Fruit fly (Drosophila melanogaster) whole organism, prepupa: ENCODE measurements around the gene mthl7.
A peak's percentile ranks its signal among the peaks of the same experiment; 100 is the strongest.

Experiments
- Blimp-1 ChIP-seq: fragments of 200-800 bp; sonication (Bioruptor generic); optimal IDR thresholded peaks from 3 replicates; lab custom pipeline; 2017; ENCODE audit warnings: missing biosample characterization, missing genetic modification characterization, mild to moderate bottlenecking, moderate library complexity, missing genetic modification reagents
- CG10631 ChIP-seq: fragments of 200-800 bp; sonication (Bioruptor generic); optimal IDR thresholded peaks from 2 replicates; lab custom pipeline; 2016; ENCODE audit warnings: missing biosample characterization, missing genetic modification characterization
- CG11762 ChIP-seq: fragments of 200-800 bp; sonication (Bioruptor generic); optimal IDR thresholded peaks from 3 replicates; lab custom pipeline; 2016; ENCODE audit warnings: missing biosample characterization, missing genetic modification characterization; ENCODE audit not compliant: insufficient read depth
- CG15336 ChIP-seq: fragments of 200-800 bp; sonication (Bioruptor generic); IDR thresholded peaks from 2 replicates; pipeline ENCODE4 v1.3.6; 2022; ENCODE audit warnings: missing biosample characterization, missing genetic modification characterization
- CG1621 ChIP-seq: fragments of 200-800 bp; sonication (Bioruptor generic); optimal IDR thresholded peaks from 3 replicates; lab custom pipeline; 2018; ENCODE audit warnings: missing biosample characterization, mild to moderate bottlenecking, missing genetic modification characterization
- CG16779 ChIP-seq: fragments of 200-800 bp; sonication (Bioruptor generic); optimal IDR thresholded peaks from 3 replicates; lab custom pipeline; 2017; ENCODE audit warnings: missing biosample characterization, mild to moderate bottlenecking, missing genetic modification characterization
- CG3032 ChIP-seq: fragments of 200-800 bp; optimal IDR thresholded peaks from 2 replicates; lab custom pipeline; 2019; ENCODE audit warnings: missing biosample characterization, mild to moderate bottlenecking, missing genetic modification characterization, moderate library complexity
- CG31627 ChIP-seq: fragments of 200-800 bp; sonication (Bioruptor generic); optimal IDR thresholded peaks from 3 replicates; lab custom pipeline; 2016; ENCODE audit warnings: missing biosample characterization, missing genetic modification characterization
- CG32006 ChIP-seq: fragments of 200-800 bp; sonication (Bioruptor generic); optimal IDR thresholded peaks from 3 replicates; lab custom pipeline; 2017; ENCODE audit warnings: missing biosample characterization, mild to moderate bottlenecking, missing genetic modification characterization
- CG34406 ChIP-seq: fragments of 200-800 bp; sonication (Bioruptor generic); optimal IDR thresholded peaks from 3 replicates; lab custom pipeline; 2016; ENCODE audit warnings: missing biosample characterization, missing genetic modification characterization
- CG3919 ChIP-seq: fragments of 200-800 bp; sonication (Bioruptor generic); optimal IDR thresholded peaks from 3 replicates; lab custom pipeline; 2016; ENCODE audit warnings: missing biosample characterization, missing genetic modification characterization
- CG6163 ChIP-seq: fragments of 200-800 bp; sonication (Bioruptor generic); IDR thresholded peaks from 3 replicates; pipeline ENCODE4 v1.3.6; 2022; ENCODE audit warnings: missing biosample characterization, missing genetic modification characterization
- CG6792 ChIP-seq: fragments of 200-800 bp; sonication (Bioruptor generic); optimal IDR thresholded peaks from 3 replicates; lab custom pipeline; 2016; ENCODE audit warnings: missing biosample characterization, missing genetic modification characterization
- CG6808 ChIP-seq: fragments of 200-800 bp; sonication (Bioruptor generic); optimal IDR thresholded peaks from 3 replicates; lab custom pipeline; 2017; ENCODE audit warnings: missing biosample characterization, missing genetic modification characterization, mild to moderate bottlenecking, moderate library complexity, missing genetic modification reagents
- CG6854 ChIP-seq: fragments of 200-800 bp; sonication (Bioruptor generic); optimal IDR thresholded peaks from 2 replicates; lab custom pipeline; 2017; ENCODE audit warnings: missing biosample characterization, mild to moderate bottlenecking, missing genetic modification characterization
- CG7368 ChIP-seq: fragments of 200-800 bp; sonication (Bioruptor generic); optimal IDR thresholded peaks from 3 replicates; lab custom pipeline; 2016; ENCODE audit warnings: missing biosample characterization, missing genetic modification characterization
- CG8119 ChIP-seq: fragments of 200-800 bp; sonication (Bioruptor generic); IDR thresholded peaks from 3 replicates; pipeline ENCODE4 v1.3.6; 2022; ENCODE audit warnings: missing biosample characterization, missing genetic modification characterization
- CG8319 ChIP-seq: fragments of 200-800 bp; sonication (Bioruptor generic); optimal IDR thresholded peaks from 3 replicates; lab custom pipeline; 2016; ENCODE audit warnings: missing biosample characterization, missing genetic modification characterization
- CG8632 ChIP-seq: fragments of 200-800 bp; sonication (Bioruptor generic); optimal IDR thresholded peaks from 3 replicates; lab custom pipeline; 2016; ENCODE audit warnings: missing biosample characterization, missing genetic modification characterization
- CG9139 ChIP-seq: fragments of 200-800 bp; sonication (Bioruptor generic); optimal IDR thresholded peaks from 3 replicates; lab custom pipeline; 2017; ENCODE audit warnings: missing biosample characterization, mild to moderate bottlenecking, missing genetic modification characterization
- Eip78C ChIP-seq: fragments of 200-800 bp; sonication (Bioruptor generic); peaks from one replicate; lab custom pipeline; 2016; ENCODE audit warnings: missing biosample characterization, missing genetic modification characterization
- Eip93F ChIP-seq: fragments of 200-800 bp; sonication (Bioruptor generic); optimal IDR thresholded peaks from 2 replicates; lab custom pipeline; 2016; ENCODE audit warnings: missing biosample characterization, mild to moderate bottlenecking, missing genetic modification characterization
- Ets21C ChIP-seq: fragments of 200-800 bp; sonication (Bioruptor generic); optimal IDR thresholded peaks from 3 replicates; lab custom pipeline; 2016; ENCODE audit warnings: missing biosample characterization, missing genetic modification characterization
- Hr38 ChIP-seq: sonication (Bioruptor generic); optimal IDR thresholded peaks from 2 replicates; lab custom pipeline; 2016; ENCODE audit warnings: missing biosample characterization, missing genetic modification characterization
- Hr39 ChIP-seq: fragments of 200-800 bp; sonication (Bioruptor generic); optimal IDR thresholded peaks from 2 replicates; lab custom pipeline; 2016; ENCODE audit warnings: missing biosample characterization, missing genetic modification characterization
- OdsH ChIP-seq: fragments of 200-800 bp; sonication (Bioruptor generic); optimal IDR thresholded peaks from 3 replicates; lab custom pipeline; 2016; ENCODE audit warnings: missing biosample characterization, missing genetic modification characterization
- Sox102F ChIP-seq: fragments of 200-800 bp; sonication (Bioruptor generic); optimal IDR thresholded peaks from 2 replicates; lab custom pipeline; 2016; ENCODE audit warnings: missing biosample characterization, mild to moderate bottlenecking, missing genetic modification characterization
- Sox14 ChIP-seq: fragments of 200-800 bp; sonication (Bioruptor generic); optimal IDR thresholded peaks from 3 replicates; lab custom pipeline; 2016; ENCODE audit warnings: missing biosample characterization, missing genetic modification characterization
- Sox15 ChIP-seq: fragments of 200-800 bp; sonication (Bioruptor generic); optimal IDR thresholded peaks from 3 replicates; lab custom pipeline; 2016; ENCODE audit warnings: missing biosample characterization, missing genetic modification characterization
- achi ChIP-seq: fragments of 200-800 bp; sonication (Bioruptor generic); optimal IDR thresholded peaks from 3 replicates; lab custom pipeline; 2016; ENCODE audit warnings: missing biosample characterization, missing genetic modification characterization
- acj6 ChIP-seq: fragments of 200-800 bp; sonication (Bioruptor generic); optimal IDR thresholded peaks from 3 replicates; lab custom pipeline; 2016; ENCODE audit warnings: missing biosample characterization, missing genetic modification characterization
- cyc ChIP-seq: fragments of 200-800 bp; sonication (Bioruptor generic); optimal IDR thresholded peaks from 3 replicates; lab custom pipeline; 2016; ENCODE audit warnings: missing biosample characterization, missing genetic modification characterization
- dac ChIP-seq: fragments of 200-800 bp; sonication (Bioruptor generic); optimal IDR thresholded peaks from 2 replicates; lab custom pipeline; 2017; ENCODE audit warnings: missing biosample characterization, mild to moderate bottlenecking, missing genetic modification characterization
- dsx ChIP-seq: fragments of 200-800 bp; optimal IDR thresholded peaks from 3 replicates; lab custom pipeline; 2019; ENCODE audit warnings: missing biosample characterization, mild to moderate bottlenecking, missing genetic modification characterization, moderate library complexity; ENCODE audit not compliant: poor library complexity, severe bottlenecking
- esn ChIP-seq: fragments of 200-800 bp; sonication (Bioruptor generic); optimal IDR thresholded peaks from 2 replicates; lab custom pipeline; 2016; ENCODE audit warnings: missing biosample characterization, mild to moderate bottlenecking, missing genetic modification characterization, moderate library complexity
- fd85E ChIP-seq: fragments of 200-800 bp; sonication (Bioruptor generic); optimal IDR thresholded peaks from 3 replicates; lab custom pipeline; 2016; ENCODE audit warnings: missing biosample characterization, missing genetic modification characterization
- fkh ChIP-seq: fragments of 200-800 bp; sonication (Bioruptor generic); optimal IDR thresholded peaks from 3 replicates; lab custom pipeline; 2017; ENCODE audit warnings: missing biosample characterization, mild to moderate bottlenecking, missing genetic modification characterization, moderate library complexity
- lz ChIP-seq: fragments of 200-800 bp; sonication (Bioruptor generic); optimal IDR thresholded peaks from 3 replicates; lab custom pipeline; 2016; ENCODE audit warnings: missing biosample characterization, missing genetic modification characterization
- pdm3 ChIP-seq: fragments of 200-800 bp; sonication (Bioruptor generic); optimal IDR thresholded peaks from 3 replicates; lab custom pipeline; 2016; ENCODE audit warnings: missing biosample characterization, missing genetic modification characterization
- salr ChIP-seq, 2 experiments: fragments of 200-800 bp; sonication (Bioruptor generic); optimal IDR thresholded peaks; 3 replicates each; lab custom pipeline; 2016 to 2018; ENCODE audit warnings: missing biosample characterization in 2 of 2, missing genetic modification characterization in 2 of 2, mild to moderate bottlenecking in 1 of 2
- ss ChIP-seq, 2 experiments: fragments of 200-800 bp; sonication (Bioruptor generic); optimal IDR thresholded peaks; 2 replicates in 1 of 2; 3 replicates in 1 of 2; lab custom pipeline; 2017 to 2018; ENCODE audit warnings: mild to moderate bottlenecking in 2 of 2, missing biosample characterization in 2 of 2, missing genetic modification characterization in 2 of 2, moderate library complexity in 1 of 2
- svp ChIP-seq: fragments of 200-800 bp; sonication (Bioruptor generic); peaks from one replicate; lab custom pipeline; 2016; ENCODE audit warnings: missing biosample characterization, missing genetic modification characterization
- topi ChIP-seq: fragments of 200-800 bp; sonication (Bioruptor generic); optimal IDR thresholded peaks from 3 replicates; lab custom pipeline; 2016; ENCODE audit warnings: missing biosample characterization, missing genetic modification characterization
- vri ChIP-seq: fragments of 200-800 bp; sonication (Bioruptor generic); optimal IDR thresholded peaks from 3 replicates; lab custom pipeline; 2016; ENCODE audit warnings: missing biosample characterization, mild to moderate bottlenecking, missing genetic modification characterization

Gene mthl7

DNA sequence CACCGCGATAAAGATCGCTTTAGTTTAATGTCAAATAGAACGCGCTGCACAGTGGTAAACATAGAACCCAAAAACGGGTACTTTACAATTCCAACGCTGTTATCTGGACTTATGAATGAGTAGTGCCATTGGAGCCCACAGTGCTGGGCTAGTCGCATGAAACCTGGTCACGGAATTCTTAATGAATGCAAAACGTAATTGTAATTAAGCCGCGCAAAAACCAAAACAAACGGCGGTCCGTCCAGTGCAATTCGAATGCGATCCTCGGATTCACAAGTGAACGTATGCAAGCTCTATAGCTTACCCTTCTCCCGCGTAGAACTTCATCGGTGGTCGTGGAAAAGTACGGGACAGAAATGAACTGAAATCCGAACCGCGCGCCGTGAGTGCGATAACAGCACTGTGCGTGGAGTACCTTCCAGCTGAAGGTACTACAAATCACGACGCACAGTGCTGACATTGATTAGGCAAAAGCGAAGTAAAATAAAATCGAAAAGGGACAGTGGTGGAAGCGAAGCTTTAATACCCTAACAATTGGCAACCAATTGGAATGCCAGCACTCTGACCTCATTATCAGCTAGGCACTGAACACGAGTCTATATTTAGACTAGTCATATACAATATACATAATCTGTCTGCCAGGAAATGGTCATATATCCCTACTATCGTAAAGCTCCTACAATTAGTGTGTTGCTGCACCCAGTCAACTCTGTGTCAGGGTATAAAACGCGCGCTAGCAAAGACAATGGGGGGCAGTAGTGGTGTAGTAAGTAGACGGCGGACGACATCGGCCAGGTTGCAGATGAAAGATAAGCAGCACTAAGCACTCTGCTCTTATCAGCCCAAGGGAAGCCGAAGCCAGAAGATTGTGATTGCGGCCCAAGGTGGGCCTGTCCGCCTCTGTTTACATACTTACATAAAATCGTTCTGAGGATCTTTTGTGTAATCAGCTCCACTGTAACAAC, 5.2 kb upstream of the mthl7 start (continued):
- peak; percentile 94 for TF ChIP-seq Eip78C
- peak; percentile 28 for TF ChIP-seq CG31627
- TF ChIP-seq CG1621 (tag; lab: Kevin White, UChicago), result peak; percentile 44
- TF ChIP-seq CG16779 (tag; lab: Kevin White, UChicago), result peak; percentile 55
- peak; percentile 36 for TF ChIP-seq dsx (GFP tag; lab: Kevin White, UChicago)
- peak; percentile 75 for TF ChIP-seq CG32006
- TF ChIP-seq CG34406 (GFP tag; lab: Kevin White, UChicago), result peak; percentile 25
- peak; percentile 46 for TF ChIP-seq CG3032 (tag; lab: Kevin White, UChicago)
- TF ChIP-seq ss (GFP tag; optimal IDR thresholded peaks at IDR 0.05; lab: Kevin White, UChicago), result peak in 1 of 2 experiments; percentile 13
- peak; percentile 45 for TF ChIP-seq CG6808
- TF ChIP-seq OdsH, result peak; percentile 79
- TF ChIP-seq Hr38 (GFP tag; lab: Kevin White, UChicago), result no peak
- peak; percentile 53 for TF ChIP-seq esn (GFP tag; lab: Kevin White, UChicago)
- peak; percentile 77 for TF ChIP-seq svp (GFP tag; lab: Kevin White, UChicago)
- TF ChIP-seq CG6792 (GFP tag; lab: Kevin White, UChicago), result peak; percentile 63
- peak; percentile 21 for TF ChIP-seq Ets21C (GFP tag; lab: Kevin White, UChicago)
- no peak for TF ChIP-seq CG9139
- TF ChIP-seq topi (GFP tag; lab: Kevin White, UChicago), result peak; percentile 53
- no peak for TF ChIP-seq Blimp-1
- TF ChIP-seq pdm3 (GFP tag; lab: Kevin White, UChicago), result peak; percentile 68
- TF ChIP-seq Eip93F (GFP tag; lab: Kevin White, UChicago), result no peak
- TF ChIP-seq Sox102F (GFP tag; lab: Kevin White, UChicago), result no peak
- peak; percentile 60 for TF ChIP-seq Sox15
- peak; percentile 64 for TF ChIP-seq CG7368 (GFP tag; lab: Kevin White, UChicago)
- TF ChIP-seq cyc (GFP tag; lab: Kevin White, UChicago), result peak; percentile 31
- peak; percentile 63; the same call in 2 of the 3 replicates for TF ChIP-seq CG6163 (GFP tag; lab: Robert Waterston, UW)
- peak; percentile 74 for TF ChIP-seq fkh (GFP tag; lab: Kevin White, UChicago)
- TF ChIP-seq CG6854 (GFP tag; lab: Kevin White, UChicago), result no peak

DNA sequence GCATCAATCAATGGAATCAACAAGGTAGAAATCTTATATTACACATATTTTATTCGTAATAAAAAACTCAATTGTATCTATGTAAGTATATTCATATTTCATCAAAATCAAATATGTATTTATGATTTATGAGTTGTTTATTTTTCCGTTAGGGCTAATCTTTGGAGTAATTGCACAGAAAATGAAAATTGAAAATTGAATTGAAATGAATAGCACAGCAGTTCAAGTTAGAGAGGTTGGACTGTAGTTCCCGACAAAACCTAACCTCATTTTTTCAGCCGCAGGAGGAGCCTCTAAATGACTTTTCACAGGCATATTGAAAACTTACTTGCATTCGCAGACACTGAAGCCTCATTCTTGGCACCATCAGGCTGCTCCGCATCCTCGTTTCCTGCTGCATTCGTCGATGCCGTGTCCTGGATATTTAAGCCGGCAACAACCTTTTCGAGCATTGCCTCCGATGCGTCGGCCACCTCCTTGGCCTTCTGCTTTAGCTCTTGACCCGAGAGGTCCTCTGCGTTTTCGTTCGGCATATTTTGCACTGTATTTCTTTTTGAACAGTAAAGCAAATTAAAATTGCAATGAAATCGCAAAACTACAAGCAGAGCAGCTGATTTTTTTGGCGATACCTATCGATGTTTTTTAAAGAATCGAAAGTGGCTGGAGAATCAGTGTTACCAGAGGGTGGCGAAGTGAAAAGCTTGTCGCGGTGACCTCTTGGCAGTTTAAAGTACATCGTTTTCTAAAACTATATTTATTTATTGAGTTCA, 2.3 kb downstream of the mthl7 start, which contains the start of gene Nmt:
TSS of gene Nmt (minus strand) at position 635 of the 770 bp plus-strand sequence.
- TF ChIP-seq CG34406 (GFP tag; lab: Kevin White, UChicago) (peak; percentile 41), CG6792 (GFP tag; lab: Kevin White, UChicago) (peak; percentile 52), CG11762 (no peak), CG16779 (tag; lab: Kevin White, UChicago) (no peak), salr (GFP tag; optimal IDR thresholded peaks at IDR 0.05; lab: Kevin White, UChicago) (peak in 1 of 2 experiments; percentile 24), CG8119 (GFP tag; lab: Robert Waterston, UW) (peak; percentile 52; the same call in 2 of the 3 replicates), CG6163 (GFP tag; lab: Robert Waterston, UW) (peak; percentile 58; the same call in 1 of the 3 replicates), esn (GFP tag; lab: Kevin White, UChicago) (peak; percentile 46), OdsH (peak; percentile 56), achi (GFP tag; lab: Kevin White, UChicago) (peak; percentile 44), CG6808 (no peak), svp (GFP tag; lab: Kevin White, UChicago) (no peak), fd85E (GFP tag; lab: Kevin White, UChicago) (no peak), CG8319 (GFP tag; lab: Kevin White, UChicago) (peak; percentile 80), Sox14 (GFP tag; lab: Kevin White, UChicago) (no peak), CG1621 (tag; lab: Kevin White, UChicago) (no peak), Sox15 (peak; percentile 13), vri (GFP tag; lab: Kevin White, UChicago) (no peak), Eip78C (peak; percentile 33), CG10631 (GFP tag; lab: Kevin White, UChicago) (peak; percentile 10), acj6 (peak; percentile 57), dac (GFP tag; lab: Kevin White, UChicago) (no peak), lz (GFP tag; lab: Kevin White, UChicago) (peak; percentile 39), CG15336 (GFP tag; lab: Robert Waterston, UW) (peak; percentile 77), CG31627 (peak; percentile 37), Hr39 (GFP tag; lab: Kevin White, UChicago) (peak; percentile 42), CG3919 (GFP tag; lab: Kevin White, UChicago) (peak; percentile 60), Ets21C (GFP tag; lab: Kevin White, UChicago) (no peak), CG8632 (peak; percentile 24)
